Fruit fly (Drosophila melanogaster) whole organism, embryonic: ENCODE data around the gene ec.
A peak's percentile ranks its signal among the peaks of the same experiment; 100 is the strongest.

ENCODE experiments used
- B-H1 ChIP-seq: fragments of 200-800 bp; sonication (Bioruptor generic); IDR thresholded peaks from 3 replicates; pipeline ENCODE4 v1.3.6; 2022; ENCODE audit warnings: missing biosample characterization, missing genetic modification characterization
- Bdp1 ChIP-seq: fragments of 200-800 bp; sonication (Bioruptor generic); optimal IDR thresholded peaks from 3 replicates; lab custom pipeline; 2016; ENCODE audit warnings: missing biosample characterization, missing genetic modification characterization
- CG10321 ChIP-seq: fragments of 200-800 bp; sonication (Bioruptor generic); IDR thresholded peaks from 2 replicates; pipeline ENCODE4 v1.3.6; 2022; ENCODE audit warnings: missing biosample characterization, missing genetic modification characterization
- CG10565 ChIP-seq: fragments of 200-800 bp; sonication (Bioruptor generic); optimal IDR thresholded peaks from 3 replicates; lab custom pipeline; 2016; ENCODE audit warnings: missing biosample characterization, mild to moderate bottlenecking, missing genetic modification characterization
- CG10979 ChIP-seq: fragments of 200-800 bp; sonication (Bioruptor generic); optimal IDR thresholded peaks from 2 replicates; lab custom pipeline; 2018; ENCODE audit warnings: missing biosample characterization, mild to moderate bottlenecking, missing genetic modification characterization, moderate library complexity
- CG15696 ChIP-seq: fragments of 200-800 bp; sonication (Bioruptor generic); optimal IDR thresholded peaks from 2 replicates; lab custom pipeline; 2019; ENCODE audit warnings: missing biosample characterization, mild to moderate bottlenecking, missing genetic modification characterization, moderate library complexity
- CG1647 ChIP-seq: fragments of 200-800 bp; sonication (Bioruptor generic); optimal IDR thresholded peaks from 3 replicates; lab custom pipeline; 2016; ENCODE audit warnings: missing biosample characterization, missing genetic modification characterization
- CG17328 ChIP-seq: fragments of 200-800 bp; sonication (Bioruptor generic); IDR thresholded peaks from 2 replicates; pipeline ENCODE4 v1.3.6; 2022; ENCODE audit warnings: missing biosample characterization, missing genetic modification characterization
- CG32767 ChIP-seq: fragments of 200-800 bp; sonication (Bioruptor generic); IDR thresholded peaks from 2 replicates; pipeline ENCODE4 v1.3.6; 2022; ENCODE audit warnings: missing biosample characterization, missing genetic modification characterization
- CG34224 ChIP-seq: fragments of 200-800 bp; sonication (Bioruptor generic); IDR thresholded peaks from 3 replicates; pipeline ENCODE4 v1.3.6; 2022; ENCODE audit warnings: missing biosample characterization, missing genetic modification characterization; ENCODE audit not compliant: partially characterized antibody
- CG42726 ChIP-seq: fragments of 200-800 bp; sonication (Bioruptor generic); IDR thresholded peaks from 2 replicates; pipeline ENCODE4 v1.3.6; 2022; ENCODE audit warnings: missing biosample characterization, missing genetic modification characterization; ENCODE audit not compliant: partially characterized antibody
- CG4730 ChIP-seq: fragments of 200-800 bp; sonication (Bioruptor generic); IDR thresholded peaks from 2 replicates; pipeline ENCODE4 v1.3.6; 2022; ENCODE audit warnings: missing biosample characterization, missing genetic modification characterization
- CG6854 ChIP-seq: fragments of 200-800 bp; sonication (Bioruptor generic); optimal IDR thresholded peaks from 3 replicates; lab custom pipeline; 2017; ENCODE audit warnings: missing biosample characterization, mild to moderate bottlenecking, missing genetic modification characterization
- CG9437 ChIP-seq: fragments of 200-800 bp; sonication (Bioruptor generic); optimal IDR thresholded peaks from 2 replicates; lab custom pipeline; 2018; ENCODE audit warnings: missing biosample characterization, mild to moderate bottlenecking, missing genetic modification characterization
- CHES-1-like ChIP-seq: fragments of 200-800 bp; sonication (Bioruptor generic); optimal IDR thresholded peaks from 2 replicates; lab custom pipeline; 2016; ENCODE audit warnings: missing biosample characterization, missing genetic modification characterization
- CrebB ChIP-seq: fragments of 200-800 bp; sonication (Bioruptor generic); optimal IDR thresholded peaks from 3 replicates; lab custom pipeline; 2018; ENCODE audit warnings: missing biosample characterization, mild to moderate bottlenecking, missing genetic modification characterization
- Dip2 ChIP-seq: fragments of 200-800 bp; sonication (Bioruptor generic); IDR thresholded peaks from 2 replicates; pipeline ENCODE4 v1.3.6; 2022; ENCODE audit warnings: missing biosample characterization, missing genetic modification characterization
- Dip3 ChIP-seq: fragments of 200-800 bp; sonication (Bioruptor generic); optimal IDR thresholded peaks from 3 replicates; lab custom pipeline; 2016; ENCODE audit warnings: missing biosample characterization, missing genetic modification characterization
- Doc3 ChIP-seq: fragments of 200-800 bp; sonication (Bioruptor generic); IDR thresholded peaks from 3 replicates; pipeline ENCODE4 v1.3.6; 2022; ENCODE audit warnings: missing biosample characterization, missing genetic modification characterization; ENCODE audit not compliant: partially characterized antibody
- Dp ChIP-seq: fragments of 200-800 bp; sonication (Bioruptor generic); optimal IDR thresholded peaks from 2 replicates; lab custom pipeline; 2018; ENCODE audit warnings: missing biosample characterization, mild to moderate bottlenecking, missing genetic modification characterization, moderate library complexity
- Dref ChIP-seq: fragments of 200-800 bp; sonication (Bioruptor generic); IDR thresholded peaks from 2 replicates; pipeline ENCODE4 v1.3.6; 2022; ENCODE audit warnings: missing biosample characterization, missing genetic modification characterization
- E2f2 ChIP-seq: fragments of 200-800 bp; sonication (Bioruptor generic); IDR thresholded peaks from 2 replicates; pipeline ENCODE4 v1.3.6; 2022; ENCODE audit warnings: missing biosample characterization, missing genetic modification characterization
- Hmr ChIP-seq: fragments of 200-800 bp; sonication (Bioruptor generic); optimal IDR thresholded peaks from 3 replicates; lab custom pipeline; 2017; ENCODE audit warnings: mild to moderate bottlenecking, missing biosample characterization, missing genetic modification reagents, missing genetic modification characterization
- Hr78 ChIP-seq, 2 experiments: fragments of 200-800 bp in 1 of 2; fragments of >200 bp in 1 of 2; sonication (Bioruptor generic) in 1 of 2; optimal IDR thresholded peaks; 2 replicates each; lab custom pipeline; 2017 to 2019; ENCODE audit warnings: missing biosample characterization in 2 of 2, missing genetic modification characterization in 2 of 2, mild to moderate bottlenecking in 1 of 2, moderate library complexity in 1 of 2
- Max ChIP-seq: fragments of 200-800 bp; sonication (Bioruptor generic); optimal IDR thresholded peaks from 2 replicates; lab custom pipeline; 2016; ENCODE audit warnings: missing biosample characterization, mild to moderate bottlenecking, missing genetic modification characterization
- Scr ChIP-seq: fragments of 200-800 bp; sonication (Bioruptor generic); IDR thresholded peaks from 2 replicates; pipeline ENCODE4 v1.3.6; 2022; ENCODE audit warnings: missing biosample characterization, missing genetic modification characterization; ENCODE audit not compliant: partially characterized antibody
- Six4 ChIP-seq: fragments of 200-800 bp; sonication (Bioruptor generic); optimal IDR thresholded peaks from 2 replicates; lab custom pipeline; 2016; ENCODE audit warnings: missing biosample characterization, missing genetic modification characterization
- Sry-β ChIP-seq: fragments of 200-800 bp; sonication (Bioruptor generic); optimal IDR thresholded peaks from 2 replicates; lab custom pipeline; 2018; ENCODE audit warnings: missing biosample characterization, mild to moderate bottlenecking, missing genetic modification characterization, moderate library complexity
- Sry-δ ChIP-seq: fragments of 200-800 bp; sonication (Bioruptor generic); optimal IDR thresholded peaks from 2 replicates; lab custom pipeline; 2016; ENCODE audit warnings: missing biosample characterization, missing genetic modification characterization
- Tbp ChIP-seq: fragments of >200 bp; optimal IDR thresholded peaks from 2 replicates; lab custom pipeline; 2018; ENCODE audit warnings: missing biosample characterization, missing genetic modification characterization
- ac ChIP-seq: fragments of 200-800 bp; sonication (Bioruptor generic); optimal IDR thresholded peaks from 3 replicates; lab custom pipeline; 2017; ENCODE audit warnings: missing biosample characterization, mild to moderate bottlenecking, missing genetic modification characterization
- amos ChIP-seq: fragments of 200-800 bp; sonication (Bioruptor generic); IDR thresholded peaks from 2 replicates; pipeline ENCODE4 v1.3.6; 2022; ENCODE audit warnings: missing biosample characterization, missing genetic modification characterization; ENCODE audit not compliant: partially characterized antibody
- ash1 ChIP-seq: fragments of 200-800 bp; sonication (Bioruptor generic); optimal IDR thresholded peaks from 2 replicates; lab custom pipeline; 2018; ENCODE audit warnings: missing biosample characterization, mild to moderate bottlenecking, missing genetic modification characterization
- chinmo ChIP-seq: fragments of 200-800 bp; sonication (Bioruptor generic); IDR thresholded peaks from 4 replicates; pipeline ENCODE4 v1.3.6; 2022; ENCODE audit warnings: missing biosample characterization, missing genetic modification characterization; ENCODE audit not compliant: partially characterized antibody
- crp ChIP-seq, 2 experiments: fragments of 200-800 bp; sonication (Bioruptor generic); optimal IDR thresholded peaks; 2 replicates in 1 of 2; 3 replicates in 1 of 2; lab custom pipeline; 2017; ENCODE audit warnings: missing biosample characterization in 2 of 2, missing genetic modification characterization in 2 of 2, mild to moderate bottlenecking in 1 of 2, moderate library complexity in 1 of 2
- dan ChIP-seq: fragments of 200-800 bp; sonication (Bioruptor generic); IDR thresholded peaks from 2 replicates; pipeline ENCODE4 v1.3.6; 2022; ENCODE audit warnings: missing biosample characterization, missing genetic modification characterization
- dm ChIP-seq: fragments of 200-800 bp; sonication (Bioruptor generic); optimal IDR thresholded peaks from 3 replicates; lab custom pipeline; 2016; ENCODE audit warnings: missing biosample characterization, missing genetic modification characterization
- gfzf ChIP-seq: fragments of 200-800 bp; sonication (Bioruptor generic); optimal IDR thresholded peaks from 2 replicates; lab custom pipeline; 2016; ENCODE audit warnings: missing biosample characterization, mild to moderate bottlenecking, missing genetic modification characterization, moderate library complexity
- inv ChIP-seq: fragments of 200-800 bp; sonication (Bioruptor generic); IDR thresholded peaks from 2 replicates; pipeline ENCODE4 v1.3.6; 2022; ENCODE audit warnings: missing biosample characterization, missing genetic modification characterization; ENCODE audit not compliant: partially characterized antibody
- kah ChIP-seq: fragments of 200-800 bp; sonication (Bioruptor generic); optimal IDR thresholded peaks from 2 replicates; lab custom pipeline; 2018; ENCODE audit warnings: missing biosample characterization, mild to moderate bottlenecking, missing genetic modification characterization
- knrl ChIP-seq: fragments of 200-800 bp; sonication (Bioruptor generic); IDR thresholded peaks from 3 replicates; pipeline ENCODE4 v1.3.6; 2022; ENCODE audit warnings: missing biosample characterization, missing genetic modification characterization; ENCODE audit not compliant: partially characterized antibody
- mld ChIP-seq: fragments of 200-800 bp; sonication (Bioruptor generic); IDR thresholded peaks from 3 replicates; pipeline ENCODE4 v1.3.6; 2022; ENCODE audit warnings: missing biosample characterization, missing genetic modification characterization; ENCODE audit not compliant: partially characterized antibody
- nerfin-2 ChIP-seq: fragments of 200-800 bp; sonication (Bioruptor generic); IDR thresholded peaks from 2 replicates; pipeline ENCODE4 v1.3.6; 2022; ENCODE audit warnings: missing biosample characterization, missing genetic modification characterization; ENCODE audit not compliant: partially characterized antibody
- org-1 ChIP-seq: fragments of 200-800 bp; sonication (Bioruptor generic); optimal IDR thresholded peaks from 2 replicates; lab custom pipeline; 2017; ENCODE audit warnings: missing biosample characterization, missing genetic modification characterization
- pros ChIP-seq: fragments of 200-800 bp; sonication (Bioruptor generic); optimal IDR thresholded peaks from 3 replicates; lab custom pipeline; 2019; ENCODE audit warnings: missing biosample characterization, mild to moderate bottlenecking, missing genetic modification characterization, moderate library complexity
- repo ChIP-seq: fragments of 200-800 bp; sonication (Bioruptor generic); optimal IDR thresholded peaks from 2 replicates; lab custom pipeline; 2016; ENCODE audit warnings: missing biosample characterization, missing genetic modification characterization
- row ChIP-seq: fragments of 200-800 bp; sonication (Bioruptor generic); IDR thresholded peaks from 3 replicates; pipeline ENCODE4 v1.3.6; 2022; ENCODE audit warnings: missing biosample characterization, missing genetic modification characterization
- slp2 ChIP-seq: fragments of 200-800 bp; sonication (Bioruptor generic); optimal IDR thresholded peaks from 2 replicates; lab custom pipeline; 2016; ENCODE audit warnings: missing biosample characterization, missing genetic modification characterization
- tna ChIP-seq: fragments of 200-800 bp; sonication (Bioruptor generic); IDR thresholded peaks from 2 replicates; pipeline ENCODE4 v1.3.6; 2022; ENCODE audit warnings: missing biosample characterization, missing genetic modification characterization; ENCODE audit not compliant: partially characterized antibody

The ec gene

dm6 chrX:3788432-3788831 lies 23.1 kb upstream of the ec start (continued):
- TF ChIP-seq CG10565 (GFP tag; lab: Kevin White, UChicago) (no peak), CHES-1-like (GFP tag; lab: Kevin White, UChicago) (no peak), CrebB (no peak), dan (GFP tag; lab: Robert Waterston, UW) (no peak), Sry-β (GFP tag; lab: Kevin White, UChicago) (no peak), CG10979 (no peak), CG1647 (GFP tag; lab: Kevin White, UChicago) (no peak), kah (GFP tag; lab: Kevin White, UChicago) (no peak), Max (GFP tag; lab: Kevin White, UChicago) (no peak), slp2 (GFP tag; lab: Kevin White, UChicago) (no peak), Six4 (GFP tag; lab: Kevin White, UChicago) (no peak), Bdp1 (GFP tag; lab: Kevin White, UChicago) (no peak), CG6854 (GFP tag; lab: Kevin White, UChicago) (no peak), Hmr (GFP tag; lab: Kevin White, UChicago) (no peak), CG4730 (GFP tag; lab: Robert Waterston, UW) (no peak), repo (GFP tag; lab: Kevin White, UChicago) (no peak), Tbp (GFP tag; lab: Kevin White, UChicago) (no peak), CG32767 (GFP tag; lab: Robert Waterston, UW) (no peak), row (no peak), CG9437 (GFP tag; lab: Kevin White, UChicago) (no peak), Dp (GFP tag; lab: Kevin White, UChicago) (peak; percentile 22), Sry-δ (GFP tag; lab: Kevin White, UChicago) (peak; percentile 8), CG17328 (no peak), Dip2 (GFP tag; lab: Robert Waterston, UW) (no peak), CG15696 (no peak), tna (GFP tag; lab: Robert Waterston, UW) (peak; percentile 82), ash1 (GFP tag; lab: Kevin White, UChicago) (no peak), mld (GFP tag; lab: Robert Waterston, UW) (peak; percentile 83), B-H1 (GFP tag; lab: Robert Waterston, UW) (no peak), CG42726 (no peak), dm (GFP tag; lab: Kevin White, UChicago) (no peak), Dip3 (no peak), crp (GFP tag; optimal IDR thresholded peaks at IDR 0.05; lab: Kevin White, UChicago) (no peak), CG34224 (GFP tag; lab: Robert Waterston, UW) (peak; percentile 71), ac (GFP tag; lab: Kevin White, UChicago) (no peak), org-1 (GFP tag; lab: Kevin White, UChicago) (no peak)

- TF ChIP-seq CG10321 (GFP tag; lab: Robert Waterston, UW): no peak
- TF ChIP-seq Hr78 (GFP tag; optimal IDR thresholded peaks at IDR 0.05; lab: Kevin White, UChicago): peak in 1 of 2 experiments; percentile 86
- peak; percentile 10 for TF ChIP-seq pros (GFP tag; lab: Kevin White, UChicago)
These were observed 22.2 kb upstream of the ec start for dm6 chrX:3789284-3789683.

dm6 chrX:3789769-3790168 lies 21.7 kb upstream of the ec start, which contains the start of gene HIP-R:
Gene HIP-R (plus strand): TSS chrX:3789969.
- TF ChIP-seq knrl (GFP tag; lab: Robert Waterston, UW) (peak; percentile 63; the same call in 2 of the 3 replicates), Scr (GFP tag; lab: Robert Waterston, UW) (peak; percentile 71), CG34224 (GFP tag; lab: Robert Waterston, UW) (peak; percentile 71), gfzf (GFP tag; lab: Kevin White, UChicago) (peak; percentile 16), Doc3 (GFP tag; lab: Robert Waterston, UW) (peak; percentile 53), chinmo (GFP tag; lab: Robert Waterston, UW) (0 out of 4 replicates have a peak, but pooled peaks have one; percentile 41), E2f2 (GFP tag; lab: Robert Waterston, UW) (peak; percentile 72), amos (peak; percentile 73; the same call in 1 of the 2 replicates), Dref (GFP tag; lab: Robert Waterston, UW) (peak; percentile 64), inv (peak; percentile 57; the same call in 1 of the 2 replicates), nerfin-2 (GFP tag; lab: Robert Waterston, UW) (peak; percentile 34)
